Fruit fly (Drosophila melanogaster) whole organism, embryonic: ENCODE results near the gene CG18622.

Experiments used
- Adf1 ChIP-seq: fragments of 200-800 bp; sonication (Bioruptor generic); IDR thresholded peaks from 2 replicates; pipeline ENCODE4 v1.3.6; 2022; ENCODE audit warnings: missing biosample characterization, missing genetic modification characterization
- Aef1 ChIP-seq: fragments of 200-800 bp; sonication (Bioruptor generic); IDR thresholded peaks from 3 replicates; pipeline ENCODE4 v1.3.6; 2022; ENCODE audit warnings: missing biosample characterization, missing genetic modification characterization
- Antp ChIP-seq: fragments of 200-800 bp; sonication (Bioruptor generic); optimal IDR thresholded peaks from 3 replicates; lab custom pipeline; 2016; ENCODE audit warnings: missing biosample characterization, missing genetic modification characterization
- Atf-2 ChIP-seq: fragments of 200-800 bp; sonication (Bioruptor generic); optimal IDR thresholded peaks from 2 replicates; lab custom pipeline; 2016; ENCODE audit warnings: missing biosample characterization, missing genetic modification characterization
- Blimp-1 ChIP-seq: fragments of 200-800 bp; sonication (Bioruptor generic); optimal IDR thresholded peaks from 3 replicates; lab custom pipeline; 2018; ENCODE audit warnings: missing biosample characterization, missing genetic modification characterization, mild to moderate bottlenecking, moderate library complexity, missing genetic modification reagents
- CG10209 ChIP-seq: fragments of 200-800 bp; sonication (Bioruptor generic); optimal IDR thresholded peaks from 3 replicates; lab custom pipeline; 2017; ENCODE audit warnings: missing biosample characterization, mild to moderate bottlenecking, missing genetic modification characterization, missing genetic modification reagents
- CG10543 ChIP-seq: fragments of 200-800 bp; sonication (Bioruptor generic); optimal IDR thresholded peaks from 3 replicates; lab custom pipeline; 2017; ENCODE audit warnings: missing biosample characterization, mild to moderate bottlenecking, missing genetic modification characterization, moderate library complexity
- CG13775 ChIP-seq: fragments of 200-800 bp; sonication (Bioruptor generic); optimal IDR thresholded peaks from 3 replicates; lab custom pipeline; 2017; ENCODE audit warnings: missing biosample characterization, mild to moderate bottlenecking, missing genetic modification characterization
- CG13894 ChIP-seq: fragments of 200-800 bp; sonication (Bioruptor generic); optimal IDR thresholded peaks from 3 replicates; lab custom pipeline; 2018; ENCODE audit warnings: missing biosample characterization, mild to moderate bottlenecking, missing genetic modification characterization, moderate library complexity
- CG16813 ChIP-seq: fragments of 200-800 bp; sonication (Bioruptor generic); IDR thresholded peaks from 3 replicates; pipeline ENCODE4 v1.3.6; 2022; ENCODE audit warnings: missing biosample characterization, missing genetic modification characterization; ENCODE audit not compliant: partially characterized antibody
- CG17359 ChIP-seq: fragments of 200-800 bp; sonication (Bioruptor generic); optimal IDR thresholded peaks from 3 replicates; lab custom pipeline; 2018; ENCODE audit warnings: missing biosample characterization, mild to moderate bottlenecking, missing genetic modification characterization, moderate library complexity
- CG17568 ChIP-seq: fragments of 200-800 bp; sonication (Bioruptor generic); optimal IDR thresholded peaks from 2 replicates; lab custom pipeline; 2018; ENCODE audit warnings: missing biosample characterization, mild to moderate bottlenecking, missing genetic modification characterization, moderate library complexity
- CG1792 ChIP-seq: fragments of 200-800 bp; sonication (Bioruptor generic); optimal IDR thresholded peaks from 2 replicates; lab custom pipeline; 2016; ENCODE audit warnings: missing biosample characterization, missing genetic modification characterization
- CG2116 ChIP-seq: fragments of 200-800 bp; sonication (Bioruptor generic); optimal IDR thresholded peaks from 3 replicates; lab custom pipeline; 2018; ENCODE audit warnings: missing biosample characterization, mild to moderate bottlenecking, missing genetic modification characterization
- CG4424 ChIP-seq: fragments of 200-800 bp; sonication (Bioruptor generic); optimal IDR thresholded peaks from 3 replicates; lab custom pipeline; 2016; ENCODE audit warnings: missing biosample characterization, missing genetic modification characterization
- CG7357 ChIP-seq: fragments of 200-800 bp; sonication (Bioruptor generic); IDR thresholded peaks from 3 replicates; pipeline ENCODE4 v1.3.6; 2022; ENCODE audit warnings: missing biosample characterization, missing genetic modification characterization
- CTCF ChIP-seq: fragments of 200-800 bp; sonication (Bioruptor generic); optimal IDR thresholded peaks from 2 replicates; lab custom pipeline; 2017; ENCODE audit warnings: missing biosample characterization, mild to moderate bottlenecking, missing genetic modification characterization, moderate library complexity
- Ets65A ChIP-seq: fragments of 200-800 bp; sonication (Bioruptor generic); peaks from one replicate; lab custom pipeline; 2016; ENCODE audit warnings: missing biosample characterization, missing genetic modification characterization
- H15 ChIP-seq: fragments of 200-800 bp; sonication (Bioruptor generic); IDR thresholded peaks from 3 replicates; pipeline ENCODE4 v1.3.6; 2022; ENCODE audit warnings: missing biosample characterization, missing genetic modification characterization
- Hand ChIP-seq: fragments of 200-800 bp; sonication (Bioruptor generic); optimal IDR thresholded peaks from 2 replicates; lab custom pipeline; 2017; ENCODE audit warnings: mild to moderate bottlenecking, missing biosample characterization, missing genetic modification reagents, missing genetic modification characterization
- Hr3 ChIP-seq: fragments of 200-800 bp; sonication (Bioruptor generic); optimal IDR thresholded peaks from 3 replicates; lab custom pipeline; 2016; ENCODE audit warnings: missing biosample characterization, missing genetic modification characterization
- Hr39 ChIP-seq: fragments of >200 bp; optimal IDR thresholded peaks from 2 replicates; lab custom pipeline; 2017
- Lpt ChIP-seq: fragments of >200 bp; optimal IDR thresholded peaks from 2 replicates; lab custom pipeline; 2018; ENCODE audit warnings: missing biosample characterization, missing genetic modification characterization
- Med ChIP-seq: fragments of 200-800 bp; sonication (Bioruptor generic); peaks from one replicate; lab custom pipeline; 2016; ENCODE audit warnings: missing biosample characterization, missing genetic modification characterization, mild to moderate bottlenecking, inconsistent platforms, moderate library complexity
- NC2α ChIP-seq: fragments of 200-800 bp; sonication (Bioruptor generic); optimal IDR thresholded peaks from 2 replicates; lab custom pipeline; 2016; ENCODE audit warnings: missing biosample characterization, missing genetic modification characterization
- Nf-YB ChIP-seq: fragments of 200-800 bp; sonication (Bioruptor generic); optimal IDR thresholded peaks from 3 replicates; lab custom pipeline; 2019; ENCODE audit warnings: missing biosample characterization, mild to moderate bottlenecking, missing genetic modification characterization, moderate library complexity
- Nf-YC ChIP-seq: fragments of 200-800 bp; optimal IDR thresholded peaks from 3 replicates; lab custom pipeline; 2019; ENCODE audit warnings: missing biosample characterization, mild to moderate bottlenecking, missing genetic modification characterization, moderate library complexity
- Sin3A ChIP-seq: fragments of >200 bp; optimal IDR thresholded peaks from 2 replicates; lab custom pipeline; 2018
- Six4 ChIP-seq: fragments of 200-800 bp; sonication (Bioruptor generic); optimal IDR thresholded peaks from 2 replicates; lab custom pipeline; 2016; ENCODE audit warnings: missing biosample characterization, missing genetic modification characterization
- Xrp1 ChIP-seq: fragments of 200-800 bp; sonication (Bioruptor generic); IDR thresholded peaks from 2 replicates; pipeline ENCODE4 v1.3.6; 2022; ENCODE audit warnings: missing biosample characterization, missing genetic modification characterization
- abd-A ChIP-seq: fragments of 200-800 bp; sonication (Bioruptor generic); optimal IDR thresholded peaks from 3 replicates; lab custom pipeline; 2019; ENCODE audit warnings: missing biosample characterization, mild to moderate bottlenecking, missing genetic modification characterization, moderate library complexity
- cas ChIP-seq: fragments of 200-800 bp; sonication (Bioruptor generic); IDR thresholded peaks from 2 replicates; pipeline ENCODE4 v1.3.6; 2022; ENCODE audit warnings: missing biosample characterization, missing genetic modification characterization
- caup ChIP-seq: fragments of 200-800 bp; sonication (Bioruptor generic); optimal IDR thresholded peaks from 3 replicates; lab custom pipeline; 2017; ENCODE audit warnings: missing biosample characterization, mild to moderate bottlenecking, missing genetic modification characterization, moderate library complexity; ENCODE audit not compliant: severe bottlenecking
- cg ChIP-seq: fragments of 200-800 bp; sonication (Bioruptor generic); optimal IDR thresholded peaks from 3 replicates; lab custom pipeline; 2019; ENCODE audit warnings: missing biosample characterization, mild to moderate bottlenecking, missing genetic modification characterization, moderate library complexity
- dati ChIP-seq: fragments of 200-800 bp; sonication (Bioruptor generic); IDR thresholded peaks from 2 replicates; pipeline ENCODE4 v1.3.6; 2022; ENCODE audit warnings: missing biosample characterization, missing genetic modification characterization
- dmrt99B ChIP-seq: fragments of 200-800 bp; sonication (Bioruptor generic); optimal IDR thresholded peaks from 2 replicates; lab custom pipeline; 2018; ENCODE audit warnings: missing biosample characterization, mild to moderate bottlenecking, missing genetic modification characterization, moderate library complexity
- ems ChIP-seq: fragments of 200-800 bp; sonication (Bioruptor generic); optimal IDR thresholded peaks from 3 replicates; lab custom pipeline; 2016; ENCODE audit warnings: missing biosample characterization, missing genetic modification characterization
- grau ChIP-seq: fragments of 200-800 bp; optimal IDR thresholded peaks from 3 replicates; lab custom pipeline; 2019; ENCODE audit warnings: missing biosample characterization, mild to moderate bottlenecking, missing genetic modification characterization, moderate library complexity
- ind ChIP-seq: fragments of 200-800 bp; sonication (Bioruptor generic); optimal IDR thresholded peaks from 3 replicates; lab custom pipeline; 2016; ENCODE audit warnings: missing biosample characterization, missing genetic modification characterization
- inv ChIP-seq: fragments of 200-800 bp; sonication (Bioruptor generic); IDR thresholded peaks from 2 replicates; pipeline ENCODE4 v1.3.6; 2022; ENCODE audit warnings: missing biosample characterization, missing genetic modification characterization; ENCODE audit not compliant: partially characterized antibody
- kay ChIP-seq: fragments of 200-800 bp; sonication (Bioruptor generic); optimal IDR thresholded peaks from 2 replicates; lab custom pipeline; 2016; ENCODE audit warnings: missing biosample characterization, missing genetic modification characterization
- mirr ChIP-seq: fragments of 200-800 bp; sonication (Bioruptor generic); optimal IDR thresholded peaks from 3 replicates; lab custom pipeline; 2018; ENCODE audit warnings: missing biosample characterization, mild to moderate bottlenecking, missing genetic modification characterization
- prd ChIP-seq, 3 experiments: fragments of >200 bp in 2 of 3; fragments of 200-800 bp in 1 of 3; sonication (Bioruptor generic) in 1 of 3; optimal IDR thresholded peaks in 2 of 3; IDR thresholded peaks in 1 of 3; 2 replicates in 2 of 3; 3 replicates in 1 of 3; pipeline versions ENCODE4 v1.3.6 to Lab custom; 2017 to 2022; ENCODE audit warnings: missing biosample characterization in 1 of 3, missing genetic modification characterization in 1 of 3
- pum ChIP-seq: fragments of 200-800 bp; sonication (Bioruptor generic); optimal IDR thresholded peaks from 2 replicates; lab custom pipeline; 2016; ENCODE audit warnings: missing biosample characterization, missing genetic modification characterization
- repo ChIP-seq: fragments of 200-800 bp; sonication (Bioruptor generic); optimal IDR thresholded peaks from 2 replicates; lab custom pipeline; 2016; ENCODE audit warnings: missing biosample characterization, missing genetic modification characterization
- rib ChIP-seq: fragments of 200-800 bp; sonication (Bioruptor generic); IDR thresholded peaks from 2 replicates; pipeline ENCODE4 v1.3.6; 2022; ENCODE audit warnings: missing biosample characterization, missing genetic modification characterization
- sd ChIP-seq: fragments of 200-800 bp; sonication (Bioruptor generic); optimal IDR thresholded peaks from 3 replicates; lab custom pipeline; 2018; ENCODE audit warnings: missing biosample characterization, mild to moderate bottlenecking, missing genetic modification characterization, moderate library complexity
- sisA ChIP-seq: fragments of 200-800 bp; sonication (Bioruptor generic); IDR thresholded peaks from 2 replicates; pipeline ENCODE4 v1.3.6; 2022; ENCODE audit warnings: missing biosample characterization, missing genetic modification characterization
- tap ChIP-seq: fragments of 200-800 bp; optimal IDR thresholded peaks from 3 replicates; lab custom pipeline; 2019; ENCODE audit warnings: missing biosample characterization, mild to moderate bottlenecking, missing genetic modification characterization, moderate library complexity
- tgo ChIP-seq: fragments of 200-800 bp; sonication (Bioruptor generic); IDR thresholded peaks from 3 replicates; pipeline ENCODE4 v1.3.6; 2022; ENCODE audit warnings: missing biosample characterization, missing genetic modification characterization
- toy ChIP-seq: fragments of 200-800 bp; sonication (Bioruptor generic); IDR thresholded peaks from 2 replicates; pipeline ENCODE4 v1.3.6; 2022; ENCODE audit warnings: missing biosample characterization, missing genetic modification characterization
- ttk ChIP-seq: fragments of 200-800 bp; sonication (Bioruptor generic); IDR thresholded peaks from 2 replicates; pipeline ENCODE4 v2.1.2; 2022; ENCODE audit warnings: missing biosample characterization, missing genetic modification characterization
- wek ChIP-seq: fragments of 200-800 bp; sonication (Bioruptor generic); optimal IDR thresholded peaks from 3 replicates; lab custom pipeline; 2018; ENCODE audit warnings: missing biosample characterization, mild to moderate bottlenecking, missing genetic modification characterization, moderate library complexity
- zfh1 ChIP-seq: fragments of 200-800 bp; sonication (Bioruptor generic); IDR thresholded peaks from 3 replicates; pipeline ENCODE4 v1.3.6; 2022; ENCODE audit warnings: missing biosample characterization, missing genetic modification characterization

The CG18622 gene

dm6 chr3R:16983001-16983400 is 4.5 kb downstream of the CG18622 start (continued):
- TF ChIP-seq prd (optimal IDR thresholded peaks at IDR 0.05; lab: Kevin White, UChicago) (no peak), prd (GFP tag; IDR thresholded peaks at IDR 0.05; lab: Robert Waterston, UW) (no peak), NC2α (GFP tag; lab: Kevin White, UChicago) (no peak), cas (GFP tag; lab: Robert Waterston, UW) (no peak), pum (GFP tag; lab: Kevin White, UChicago) (no peak), CG13894 (tag; lab: Kevin White, UChicago) (no peak), Blimp-1 (no peak), CG1792 (GFP tag; lab: Kevin White, UChicago) (no peak), Ets65A (GFP tag; lab: Kevin White, UChicago) (peak; percentile 23), abd-A (tag; lab: Kevin White, UChicago) (peak; percentile 75), CG17359 (tag; lab: Kevin White, UChicago) (no peak), repo (GFP tag; lab: Kevin White, UChicago) (no peak), Six4 (GFP tag; lab: Kevin White, UChicago) (no peak), mirr (no peak), Hr39 (lab: Kevin White, UChicago) (no peak), CG7357 (GFP tag; lab: Robert Waterston, UW) (no peak), Hand (no peak), tgo (GFP tag; lab: Robert Waterston, UW) (no peak), zfh1 (0 out of 3 replicates have a peak, but pooled peaks have one; percentile 30), Nf-YC (tag; lab: Kevin White, UChicago) (peak; percentile 96), CG13775 (GFP tag; lab: Kevin White, UChicago) (no peak), wek (GFP tag; lab: Kevin White, UChicago) (no peak), dati (no peak), CG2116 (GFP tag; lab: Kevin White, UChicago) (no peak), grau (tag; lab: Kevin White, UChicago) (no peak), ttk (GFP tag; lab: Robert Waterston, UW) (no peak), Med (GFP tag; lab: Kevin White, UChicago) (peak; percentile 45), Aef1 (GFP tag; lab: Robert Waterston, UW) (no peak), toy (GFP tag; lab: Robert Waterston, UW) (no peak), Antp (GFP tag; lab: Kevin White, UChicago) (no peak), Lpt (GFP tag; lab: Kevin White, UChicago) (no peak), ind (no peak), ems (no peak), rib (GFP tag; lab: Robert Waterston, UW) (no peak), CG10543 (GFP tag; lab: Kevin White, UChicago) (no peak), Xrp1 (no peak), Atf-2 (no peak), Nf-YB (GFP tag; lab: Kevin White, UChicago) (peak; percentile 96), CG17568 (GFP tag; lab: Kevin White, UChicago) (no peak), caup (GFP tag; lab: Kevin White, UChicago) (no peak), sisA (GFP tag; lab: Robert Waterston, UW) (no peak), CTCF (no peak)

dm6 chr3R:16982108-16982707 is 5.3 kb downstream of the CG18622 start, which contains the start of gene AhcyL2:
AhcyL2 (minus strand) TSS chr3R:16982158.
- TF ChIP-seq CG16813 (GFP tag; lab: Robert Waterston, UW) = no peak
- no peak for TF ChIP-seq tap
- no peak for TF ChIP-seq Sin3A (lab: Kevin White, UChicago)
- no peak for TF ChIP-seq Hr3 (GFP tag; lab: Kevin White, UChicago)
- TF ChIP-seq cg (GFP tag; lab: Kevin White, UChicago) = no peak
- TF ChIP-seq Adf1 (GFP tag; lab: Robert Waterston, UW) = peak; percentile 76; the same call in 1 of the 2 replicates
- TF ChIP-seq sd (tag; lab: Kevin White, UChicago) = peak; percentile 60
- no peak for TF ChIP-seq CG10209 (GFP tag; lab: Kevin White, UChicago)
- TF ChIP-seq H15 (GFP tag; lab: Robert Waterston, UW) = no peak
- TF ChIP-seq inv (GFP tag; lab: Robert Waterston, UW) = no peak
- TF ChIP-seq CG10543 (GFP tag; lab: Kevin White, UChicago) = peak; percentile 88
- no peak for TF ChIP-seq CG4424
- peak; percentile 60 for TF ChIP-seq kay
- no peak for TF ChIP-seq dmrt99B (tag; lab: Kevin White, UChicago)
